Worm (Caenorhabditis elegans): ENCODE results near the gene ins-17.

DNA sequence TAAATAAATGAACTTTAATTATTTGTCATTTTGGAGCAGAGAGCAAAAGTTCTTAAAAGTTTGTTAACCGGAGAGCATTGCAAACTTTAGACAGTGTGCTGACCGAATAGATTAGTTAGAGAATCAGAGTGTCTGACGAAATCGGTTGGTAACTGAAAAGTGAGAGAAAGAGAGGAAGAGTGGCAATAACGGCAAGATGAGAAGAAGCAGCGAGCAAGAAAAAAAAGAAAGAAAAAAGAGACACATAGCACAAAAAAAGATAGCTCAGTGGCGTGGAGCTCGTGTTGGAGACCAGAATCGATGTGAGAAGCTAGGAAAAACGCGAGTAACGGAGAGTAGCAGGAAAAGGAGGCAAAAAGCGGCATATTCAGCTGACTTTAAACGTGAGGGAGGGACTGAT, 27.0 kb upstream of the ins-17 start:
- TF ChIP-seq elt-1 (tag; optimal IDR thresholded peaks at IDR 0.05) = no peak
- peak; percentile 49 for TF ChIP-seq fos-1 (tag; optimal IDR thresholded peaks at IDR 0.05)
- TF ChIP-seq nhr-237 (tag; optimal IDR thresholded peaks at IDR 0.05) = no peak
- TF ChIP-seq snpc-4 (tag; optimal IDR thresholded peaks at IDR 0.05) = no peak
- TF ChIP-seq crh-2 (tag; optimal IDR thresholded peaks at IDR 0.05) = peak; percentile 78
- TF ChIP-seq aly-2 (tag; optimal IDR thresholded peaks at IDR 0.05) = no peak
